Worm (Caenorhabditis elegans) whole organism, L1 larva: ENCODE data around the gene calu-1.

Experiments
- C04F5.9 ChIP-seq: sonication (generic microtip); optimal IDR thresholded peaks from 2 replicates; lab custom pipeline; 2016; ENCODE audit warnings: missing genetic modification characterization, missing compliant biosample characterization
- C34B4.2 ChIP-seq: sonication (generic microtip); optimal IDR thresholded peaks from 2 replicates; lab custom pipeline; 2017; ENCODE audit warnings: mild to moderate bottlenecking, missing genetic modification characterization, missing compliant biosample characterization
- F16B12.6 ChIP-seq: fragments of 150-350 bp; optimal IDR thresholded peaks from 2 replicates; lab custom pipeline; 2014; ENCODE audit warnings: missing biosample characterization, missing genetic modification characterization
- ama-1 ChIP-seq: fragments of 150-350 bp; optimal IDR thresholded peaks from 2 replicates; lab custom pipeline; 2014
- ceh-88 ChIP-seq: fragments of 200-800 bp; sonication (Bioruptor generic); IDR thresholded peaks from 2 replicates; pipeline ENCODE4 v1.3.6; 2022; ENCODE audit warnings: missing genetic modification characterization, missing compliant biosample characterization
- ceh-90 ChIP-seq: sonication (generic microtip); optimal IDR thresholded peaks from 2 replicates; lab custom pipeline; 2016; ENCODE audit warnings: missing genetic modification characterization, missing compliant biosample characterization
- dsc-1 ChIP-seq: sonication (generic microtip); optimal IDR thresholded peaks from 2 replicates; lab custom pipeline; 2016; ENCODE audit warnings: mild to moderate bottlenecking, missing genetic modification characterization, missing compliant biosample characterization
- efl-1 ChIP-seq, 4 experiments: fragments of 150-350 bp; optimal IDR thresholded peaks in 3 of 4; peaks in 1 of 4; 1 replicate in 1 of 4; 2 replicates in 3 of 4; lab custom pipeline; 2014; ENCODE audit warnings: missing biosample characterization in 2 of 4, missing genetic modification characterization in 2 of 4, missing genetic modification reagents in 2 of 4
- efl-3 ChIP-seq: fragments of 200-800 bp; sonication (Bioruptor generic); optimal IDR thresholded peaks from 2 replicates; lab custom pipeline; 2018; ENCODE audit warnings: mild to moderate bottlenecking, missing genetic modification characterization, missing compliant biosample characterization
- egl-13 ChIP-seq: sonication (generic microtip); optimal IDR thresholded peaks from 2 replicates; lab custom pipeline; 2016; ENCODE audit warnings: missing genotype, missing genetic modification reagents, missing genetic modification characterization, missing compliant biosample characterization
- elt-2 ChIP-seq: sonication (generic microtip); optimal IDR thresholded peaks from 2 replicates; lab custom pipeline; 2016; ENCODE audit warnings: missing genetic modification characterization, mild to moderate bottlenecking, inconsistent platforms, missing compliant biosample characterization, missing genetic modification reagents
- ets-5 ChIP-seq: fragments of 200-800 bp; sonication (Bioruptor generic); IDR thresholded peaks from 2 replicates; pipeline ENCODE4 v1.3.6; 2022; ENCODE audit warnings: missing genetic modification characterization, missing compliant biosample characterization
- fkh-10 ChIP-seq: sonication (generic microtip); optimal IDR thresholded peaks from 2 replicates; lab custom pipeline; 2017; ENCODE audit warnings: missing biosample characterization, missing genetic modification reagents, missing genetic modification characterization
- fkh-8 ChIP-seq: sonication (generic microtip); optimal IDR thresholded peaks from 2 replicates; lab custom pipeline; 2016; ENCODE audit warnings: mild to moderate bottlenecking, missing genetic modification characterization, missing compliant biosample characterization
- fos-1 ChIP-seq: fragments of 150-350 bp; optimal IDR thresholded peaks from 2 replicates; lab custom pipeline; 2014; ENCODE audit warnings: missing biosample characterization, missing genetic modification characterization
- hpl-2 ChIP-seq: fragments of 150-350 bp; optimal IDR thresholded peaks from 2 replicates; lab custom pipeline; 2014; ENCODE audit warnings: missing biosample characterization, missing genetic modification reagents, missing genetic modification characterization
- jun-1 ChIP-seq: fragments of 150-350 bp; optimal IDR thresholded peaks from 2 replicates; lab custom pipeline; 2014; ENCODE audit warnings: missing biosample characterization, missing genetic modification reagents, missing genetic modification characterization
- lin-13 ChIP-seq: fragments of 150-350 bp; optimal IDR thresholded peaks from 2 replicates; lab custom pipeline; 2014; ENCODE audit warnings: missing biosample characterization, missing genetic modification reagents, missing genetic modification characterization
- lin-14 ChIP-seq: fragments of 200-800 bp; sonication (Bioruptor generic); optimal IDR thresholded peaks from 2 replicates; lab custom pipeline; 2018; ENCODE audit warnings: mild to moderate bottlenecking, missing genetic modification characterization, moderate library complexity, missing compliant biosample characterization
- lin-35 ChIP-seq, 2 experiments: fragments of 150-350 bp; optimal IDR thresholded peaks; 2 replicates each; lab custom pipeline; 2014; ENCODE audit warnings: missing biosample characterization in 2 of 2, missing genetic modification characterization in 2 of 2, missing genetic modification reagents in 2 of 2
- lir-3 ChIP-seq: sonication (generic microtip); optimal IDR thresholded peaks from 2 replicates; lab custom pipeline; 2016; ENCODE audit warnings: mild to moderate bottlenecking, missing genetic modification characterization, moderate library complexity, missing compliant biosample characterization; ENCODE audit not compliant: poor library complexity
- mdl-1 ChIP-seq, 2 experiments: fragments of 150-350 bp; optimal IDR thresholded peaks; 2 replicates each; lab custom pipeline; 2014 to 2017; ENCODE audit warnings: missing biosample characterization in 2 of 2, missing genetic modification characterization in 2 of 2, inconsistent platforms in 1 of 2
- nhr-12 ChIP-seq: sonication (generic microtip); optimal IDR thresholded peaks from 2 replicates; lab custom pipeline; 2017; ENCODE audit warnings: missing biosample characterization, missing genetic modification characterization
- nhr-20 ChIP-seq: sonication (generic microtip); optimal IDR thresholded peaks from 2 replicates; lab custom pipeline; 2016; ENCODE audit warnings: mild to moderate bottlenecking, missing genetic modification characterization, missing compliant biosample characterization
- nhr-47 ChIP-seq: sonication (generic microtip); optimal IDR thresholded peaks from 2 replicates; lab custom pipeline; 2016; ENCODE audit warnings: mild to moderate bottlenecking, missing genetic modification characterization, moderate library complexity, missing compliant biosample characterization
- nhr-76 ChIP-seq: sonication (generic microtip); optimal IDR thresholded peaks from 2 replicates; lab custom pipeline; 2017; ENCODE audit warnings: missing biosample characterization, missing genetic modification characterization
- nhr-77 ChIP-seq: fragments of 150-350 bp; optimal IDR thresholded peaks from 2 replicates; lab custom pipeline; 2014; ENCODE audit warnings: missing biosample characterization, missing genetic modification characterization
- nhr-84 ChIP-seq: sonication (generic microtip); optimal IDR thresholded peaks from 2 replicates; lab custom pipeline; 2017; ENCODE audit warnings: missing biosample characterization, missing genetic modification characterization
- nhr-85 ChIP-seq: sonication (generic microtip); peaks from one replicate; lab custom pipeline; 2016; ENCODE audit warnings: missing genetic modification characterization, inconsistent platforms, missing compliant biosample characterization
- pag-3 ChIP-seq: sonication (generic microtip); optimal IDR thresholded peaks from 2 replicates; lab custom pipeline; 2017; ENCODE audit warnings: missing genetic modification characterization, mild to moderate bottlenecking, missing compliant biosample characterization, antibody characterized with exemption, borderline replicate concordance; ENCODE audit not compliant: insufficient read depth
- pax-3 ChIP-seq: fragments of 200-800 bp; sonication (Bioruptor generic); optimal IDR thresholded peaks from 2 replicates; lab custom pipeline; 2018; ENCODE audit warnings: mild to moderate bottlenecking, missing genetic modification characterization, moderate library complexity, missing compliant biosample characterization
- pqm-1 ChIP-seq: sonication (generic microtip); optimal IDR thresholded peaks from 3 replicates; lab custom pipeline; 2017; ENCODE audit warnings: missing biosample characterization, missing genetic modification characterization
- snpc-4 ChIP-seq: fragments of 150-350 bp; optimal IDR thresholded peaks from 2 replicates; lab custom pipeline; 2014; ENCODE audit warnings: missing biosample characterization, missing genetic modification characterization
- snu-23 ChIP-seq: sonication (generic microtip); optimal IDR thresholded peaks from 2 replicates; lab custom pipeline; 2016; ENCODE audit warnings: missing genetic modification characterization, missing compliant biosample characterization
- tlp-1 ChIP-seq: fragments of 150-350 bp; optimal IDR thresholded peaks from 2 replicates; lab custom pipeline; 2014; ENCODE audit warnings: missing biosample characterization, missing genetic modification characterization
- unc-130 ChIP-seq: fragments of 150-350 bp; optimal IDR thresholded peaks from 2 replicates; lab custom pipeline; 2017; ENCODE audit warnings: missing biosample characterization, missing genetic modification characterization, inconsistent platforms
- unc-30 ChIP-seq: sonication (generic microtip); optimal IDR thresholded peaks from 2 replicates; lab custom pipeline; 2017; ENCODE audit warnings: missing biosample characterization, missing genetic modification characterization
- unc-62 ChIP-seq: fragments of 150-350 bp; optimal IDR thresholded peaks from 2 replicates; lab custom pipeline; 2014; ENCODE audit warnings: missing biosample characterization, missing genetic modification reagents, missing genetic modification characterization
- unc-86 ChIP-seq: sonication (generic microtip); optimal IDR thresholded peaks from 2 replicates; lab custom pipeline; 2016; ENCODE audit warnings: missing genetic modification characterization, missing compliant biosample characterization
- vab-15 ChIP-seq: sonication (generic microtip); optimal IDR thresholded peaks from 2 replicates; lab custom pipeline; 2017; ENCODE audit warnings: missing genotype, mild to moderate bottlenecking, missing genetic modification characterization, missing compliant biosample characterization
- zag-1 ChIP-seq: fragments of 150-350 bp; optimal IDR thresholded peaks from 2 replicates; lab custom pipeline; 2014; ENCODE audit warnings: missing biosample characterization, missing genetic modification characterization
- zip-4 ChIP-seq: fragments of 200-800 bp; sonication (Bioruptor generic); optimal IDR thresholded peaks from 2 replicates; lab custom pipeline; 2018; ENCODE audit warnings: mild to moderate bottlenecking, missing genetic modification characterization, moderate library complexity, missing compliant biosample characterization

Gene calu-1

ce11 chrX:4938990-4939389 lies 31.7 kb downstream of the calu-1 start:
- peak; percentile 71 for TF ChIP-seq fkh-10 (GFP tag; lab: Kevin White, UChicago)
- no peak for TF ChIP-seq efl-3 (GFP tag; lab: Kevin White, UChicago)
- TF ChIP-seq lin-14 (GFP tag; lab: Kevin White, UChicago), result peak; percentile 21
- TF ChIP-seq unc-62 (GFP tag; lab: Kevin White, UChicago), result no peak
- no peak for TF ChIP-seq nhr-85 (tag; lab: Kevin White, UChicago)
- TF ChIP-seq, all 84 proteins: peak for 2

- TF ChIP-seq F16B12.6 (tag; lab: Kevin White, UChicago) (no peak), hpl-2 (GFP tag; lab: Kevin White, UChicago) (no peak), fos-1 (tag; lab: Kevin White, UChicago) (no peak), elt-2 (no peak), nhr-12 (tag; lab: Kevin White, UChicago) (no peak), pax-3 (tag; lab: Kevin White, UChicago) (no peak), lin-35 (GFP tag; optimal IDR thresholded peaks at IDR 0.05; lab: Kevin White, UChicago) (no peak), mdl-1 (tag; optimal IDR thresholded peaks at IDR 0.05; lab: Kevin White, UChicago) (no peak), unc-86 (tag; lab: Kevin White, UChicago) (peak; percentile 21), egl-13 (tag; lab: Kevin White, UChicago) (no peak), ceh-90 (tag; lab: Kevin White, UChicago) (no peak), lin-13 (GFP tag; lab: Kevin White, UChicago) (no peak), lin-14 (GFP tag; lab: Kevin White, UChicago) (peak; percentile 77), fkh-8 (peak; percentile 21), dsc-1 (tag; lab: Kevin White, UChicago) (no peak), snu-23 (GFP tag; lab: Kevin White, UChicago) (no peak), snpc-4 (tag; lab: Kevin White, UChicago) (no peak), zip-4 (no peak), efl-1 (optimal IDR thresholded peaks at IDR 0.05; lab: Kevin White, UChicago) (no peak), efl-1 (GFP tag; optimal IDR thresholded peaks at IDR 0.05 in 1 of 2; lab: Kevin White, UChicago) (no peak), C34B4.2 (tag; lab: Kevin White, UChicago) (no peak)
Observed at ce11 chrX:4932964-4933363, 37.7 kb downstream of the calu-1 start.

ce11 chrX:4932023-4932422 lies 38.7 kb downstream of the calu-1 start:
- TF ChIP-seq unc-130 (tag; lab: Kevin White, UChicago) (no peak), lir-3 (no peak), efl-1 (optimal IDR thresholded peaks at IDR 0.05; lab: Kevin White, UChicago) (no peak), efl-1 (GFP tag; optimal IDR thresholded peaks at IDR 0.05 in 1 of 2; lab: Kevin White, UChicago) (peak in 1 of 2 experiments; percentile 26), lin-14 (GFP tag; lab: Kevin White, UChicago) (peak; percentile 54), tlp-1 (tag; lab: Kevin White, UChicago) (no peak), zag-1 (tag; lab: Kevin White, UChicago) (no peak), pqm-1 (no peak)

- TF ChIP-seq ama-1 (lab: Kevin White, UChicago), result no peak
- no peak for TF ChIP-seq pag-3 (tag; lab: Kevin White, UChicago)
Observed at ce11 chrX:4929657-4930056, 41.1 kb downstream of the calu-1 start, which contains the start of gene mct-4. Gene mct-4, minus strand, starts transcription at chrX:4929757.

- TF ChIP-seq pax-3 (tag; lab: Kevin White, UChicago) (no peak), unc-30 (tag; lab: Kevin White, UChicago) (no peak), hpl-2 (GFP tag; lab: Kevin White, UChicago) (no peak), nhr-47 (tag; lab: Kevin White, UChicago) (no peak), ama-1 (lab: Kevin White, UChicago) (no peak), nhr-84 (tag; lab: Kevin White, UChicago) (no peak), C04F5.9 (no peak), zag-1 (tag; lab: Kevin White, UChicago) (no peak), egl-13 (tag; lab: Kevin White, UChicago) (no peak), unc-86 (tag; lab: Kevin White, UChicago) (no peak), nhr-20 (tag; lab: Kevin White, UChicago) (no peak), ets-5 (GFP tag; lab: Robert Waterston, UW) (no peak), ceh-88 (no peak), nhr-77 (tag; lab: Kevin White, UChicago) (no peak), nhr-76 (tag; lab: Kevin White, UChicago) (no peak), jun-1 (no peak), vab-15 (tag; lab: Kevin White, UChicago) (no peak)
- TF ChIP-seq, all 84 proteins: peak for 0
Observed at ce11 chrX:4928118-4928517, 42.6 kb downstream of the calu-1 start.
